Worm (Caenorhabditis elegans): ENCODE measurements around the gene C34E10.10.
A peak's percentile ranks its signal among the peaks of the same experiment; 100 is the strongest.

C34E10.10 gene

ce11 chrIII:5201267-5201666 is 26.4 kb downstream of the C34E10.10 start (continued):
- TF ChIP-seq php-3 (GFP tag; IDR thresholded peaks at IDR 0.05) (peak; percentile 59; the same call in 1 of the 2 replicates), lir-3 (tag; optimal IDR thresholded peaks at IDR 0.05) (no peak), nhr-77 (tag; optimal IDR thresholded peaks at IDR 0.05) (peak; percentile 97), sdz-12 (GFP tag; optimal IDR thresholded peaks at IDR 0.05) (no peak), hlh-30 (tag; optimal IDR thresholded peaks at IDR 0.05; ENCODE audit: insufficient read depth) (peak; percentile 62), madf-5 (GFP tag; IDR thresholded peaks at IDR 0.05) (no peak), daf-12 (tag; optimal IDR thresholded peaks at IDR 0.05) (no peak), ces-1 (GFP tag; optimal IDR thresholded peaks at IDR 0.05) (no peak), lin-15B (tag; optimal IDR thresholded peaks at IDR 0.05) (no peak), mes-2 (tag; optimal IDR thresholded peaks at IDR 0.05; ENCODE audit: poor library complexity, severe bottlenecking) (no peak), D1046.2 (GFP tag; IDR thresholded peaks at IDR 0.05) (no peak), Y5F2A.4 (GFP tag; optimal IDR thresholded peaks at IDR 0.05) (no peak), unc-130 (GFP tag; optimal IDR thresholded peaks at IDR 0.05) (no peak), snpc-1.2 (GFP tag; IDR thresholded peaks at IDR 0.05) (no peak), ztf-7 (tag; optimal IDR thresholded peaks at IDR 0.05) (peak; percentile 41), unc-62 (GFP tag; optimal IDR thresholded peaks at IDR 0.05 in 1 of 2) (peak; percentile 15 to 98), unc-62 (tag; optimal IDR thresholded peaks at IDR 0.05) (no peak), daf-19 (GFP tag; conservative IDR thresholded peaks at IDR 0.05) (no peak), ama-1 (optimal IDR thresholded peaks at IDR 0.05) (no peak)

ce11 chrIII:5200349-5200748 is 27.3 kb downstream of the C34E10.10 start:
- no peak for TF ChIP-seq hlh-30 (tag; optimal IDR thresholded peaks at IDR 0.05; ENCODE audit: insufficient read depth)
- peak; percentile 4 for TF ChIP-seq ztf-7 (tag; optimal IDR thresholded peaks at IDR 0.05)
- peak in 1 of 2 experiments; percentile 44 for TF ChIP-seq hif-1 (tag; optimal IDR thresholded peaks at IDR 0.05)
- no peak for TF ChIP-seq sdz-12 (GFP tag; optimal IDR thresholded peaks at IDR 0.05)
- no peak for TF ChIP-seq attf-4 (tag; optimal IDR thresholded peaks at IDR 0.05)
- TF ChIP-seq dmd-6 (GFP tag; IDR thresholded peaks at IDR 0.05): peak; percentile 34; the same call in 1 of the 2 replicates
- TF ChIP-seq T20F7.1 (GFP tag; optimal IDR thresholded peaks at IDR 0.05): peak; percentile 19
- TF ChIP-seq dmd-9 (GFP tag; IDR thresholded peaks at IDR 0.05): no peak
- peak; percentile 75 for TF ChIP-seq pqm-1 (tag; optimal IDR thresholded peaks at IDR 0.05)
- no peak for TF ChIP-seq gei-8 (GFP tag; optimal IDR thresholded peaks at IDR 0.05)
- no peak for TF ChIP-seq daf-16 (GFP tag; optimal IDR thresholded peaks at IDR 0.05)
- TF ChIP-seq daf-16 (tag; optimal IDR thresholded peaks at IDR 0.05): peak; percentile 13
- TF ChIP-seq spr-3 (GFP tag; optimal IDR thresholded peaks at IDR 0.05): no peak
- TF ChIP-seq nhr-77 (tag; optimal IDR thresholded peaks at IDR 0.05): peak; percentile 71
- peak; percentile 96 for TF ChIP-seq nhr-28 (tag; optimal IDR thresholded peaks at IDR 0.05)
- no peak for TF ChIP-seq ceh-62 (tag; optimal IDR thresholded peaks at IDR 0.05)
- TF ChIP-seq php-3 (GFP tag; IDR thresholded peaks at IDR 0.05): no peak
- TF ChIP-seq lsy-2 (tag; optimal IDR thresholded peaks at IDR 0.05): peak in 1 of 2 experiments; percentile 28
- TF ChIP-seq madf-5 (GFP tag; IDR thresholded peaks at IDR 0.05): no peak
- TF ChIP-seq dve-1 (tag; optimal IDR thresholded peaks at IDR 0.05; ENCODE audit: insufficient read depth): peak; percentile 60
- TF ChIP-seq ama-1 (optimal IDR thresholded peaks at IDR 0.05): no peak
- no peak for TF ChIP-seq nhr-102 (tag; optimal IDR thresholded peaks at IDR 0.05)
- TF ChIP-seq unc-62 (GFP tag; optimal IDR thresholded peaks at IDR 0.05 in 1 of 2): peak in 1 of 2 experiments; percentile 38
- no peak for TF ChIP-seq unc-62 (tag; optimal IDR thresholded peaks at IDR 0.05)
- TF ChIP-seq mep-1 (tag; optimal IDR thresholded peaks at IDR 0.05): peak; percentile 8
- no peak for TF ChIP-seq F26F4.8 (GFP tag; conservative IDR thresholded peaks at IDR 0.05)
- 0 out of 2 replicates have a peak, but pooled peaks have one; percentile 34 for TF ChIP-seq lim-7 (GFP tag; IDR thresholded peaks at IDR 0.05)

ce11 chrIII:5199577-5199976 is 28.1 kb downstream of the C34E10.10 start, which contains the start of gene emb-8:
TSS of gene emb-8 (minus strand) at chrIII:5199677.
- no peak for TF ChIP-seq hlh-11 (tag; optimal IDR thresholded peaks at IDR 0.05)
- no peak for TF ChIP-seq nhr-102 (tag; optimal IDR thresholded peaks at IDR 0.05)
- no peak for TF ChIP-seq R02D3.7 (tag; optimal IDR thresholded peaks at IDR 0.05)
- TF ChIP-seq F49E8.2 (tag; optimal IDR thresholded peaks at IDR 0.05; ENCODE audit: borderline replicate concordance): no peak
- TF ChIP-seq pha-4 (GFP tag; IDR thresholded peaks at IDR 0.05): 0 out of 2 replicates have a peak, but pooled peaks have one; percentile 31
- no peak for TF ChIP-seq pha-4 (tag; optimal IDR thresholded peaks at IDR 0.05)

All from whole organism, L4 larva.